Fruit fly (Drosophila melanogaster) whole organism, embryonic: ENCODE results near the gene CG15027.
A peak's percentile ranks its signal among the peaks of the same experiment; 100 is the strongest.

Experiments used
- Adf1 ChIP-seq: fragments of 200-800 bp; sonication (Bioruptor generic); IDR thresholded peaks from 2 replicates; pipeline ENCODE4 v1.3.6; 2022; ENCODE audit warnings: missing biosample characterization, missing genetic modification characterization
- Bteb2 ChIP-seq: fragments of 200-800 bp; sonication (Bioruptor generic); optimal IDR thresholded peaks from 2 replicates; lab custom pipeline; 2016; ENCODE audit warnings: missing biosample characterization, missing genetic modification characterization
- CG10321 ChIP-seq: fragments of 200-800 bp; sonication (Bioruptor generic); IDR thresholded peaks from 2 replicates; pipeline ENCODE4 v1.3.6; 2022; ENCODE audit warnings: missing biosample characterization, missing genetic modification characterization
- CG12071 ChIP-seq: fragments of 200-800 bp; sonication (Bioruptor generic); optimal IDR thresholded peaks from 3 replicates; lab custom pipeline; 2018; ENCODE audit warnings: missing biosample characterization, mild to moderate bottlenecking, missing genetic modification characterization
- CG1233 ChIP-seq: fragments of 200-800 bp; sonication (Bioruptor generic); optimal IDR thresholded peaks from 4 replicates; lab custom pipeline; 2018; ENCODE audit warnings: missing biosample characterization, mild to moderate bottlenecking, missing genetic modification characterization
- CG14441 ChIP-seq: fragments of 200-800 bp; sonication (Bioruptor generic); IDR thresholded peaks from 2 replicates; pipeline ENCODE4 v1.3.6; 2022; ENCODE audit warnings: missing biosample characterization, missing genetic modification characterization
- CG16779 ChIP-seq: fragments of 200-800 bp; sonication (Bioruptor generic); IDR thresholded peaks from 2 replicates; pipeline ENCODE4 v1.3.6; 2022; ENCODE audit warnings: missing biosample characterization, missing genetic modification characterization
- CG16815 ChIP-seq: fragments of 200-800 bp; sonication (Bioruptor generic); optimal IDR thresholded peaks from 3 replicates; lab custom pipeline; 2017; ENCODE audit warnings: missing biosample characterization, mild to moderate bottlenecking, missing genetic modification characterization
- CG17385 ChIP-seq: fragments of 200-800 bp; sonication (Bioruptor generic); optimal IDR thresholded peaks from 3 replicates; lab custom pipeline; 2018; ENCODE audit warnings: missing biosample characterization, mild to moderate bottlenecking, missing genetic modification characterization
- CG1792 ChIP-seq: fragments of 200-800 bp; sonication (Bioruptor generic); optimal IDR thresholded peaks from 2 replicates; lab custom pipeline; 2016; ENCODE audit warnings: missing biosample characterization, missing genetic modification characterization
- CG2199 ChIP-seq: fragments of 200-800 bp; sonication (Bioruptor generic); IDR thresholded peaks from 3 replicates; pipeline ENCODE4 v1.3.6; 2022; ENCODE audit warnings: missing biosample characterization, missing genetic modification characterization
- CG2712 ChIP-seq: fragments of 200-800 bp; optimal IDR thresholded peaks from 3 replicates; lab custom pipeline; 2019; ENCODE audit warnings: missing biosample characterization, mild to moderate bottlenecking, missing genetic modification characterization, moderate library complexity
- CG4404 ChIP-seq: fragments of 200-800 bp; sonication (Bioruptor generic); IDR thresholded peaks from 2 replicates; pipeline ENCODE4 v1.3.6; 2022; ENCODE audit warnings: missing biosample characterization, missing genetic modification characterization
- CG7786 ChIP-seq: fragments of 200-800 bp; sonication (Bioruptor generic); optimal IDR thresholded peaks from 2 replicates; lab custom pipeline; 2016; ENCODE audit warnings: missing biosample characterization, missing genetic modification characterization
- CG8281 ChIP-seq: fragments of 200-800 bp; sonication (Bioruptor generic); optimal IDR thresholded peaks from 2 replicates; lab custom pipeline; 2018; ENCODE audit warnings: missing biosample characterization, mild to moderate bottlenecking, missing genetic modification characterization, moderate library complexity
- Doc2 ChIP-seq: fragments of 200-800 bp; sonication (Bioruptor generic); IDR thresholded peaks from 2 replicates; pipeline ENCODE4 v1.3.6; 2022; ENCODE audit warnings: missing biosample characterization, missing genetic modification characterization
- Doc3 ChIP-seq: fragments of 200-800 bp; sonication (Bioruptor generic); IDR thresholded peaks from 3 replicates; pipeline ENCODE4 v1.3.6; 2022; ENCODE audit warnings: missing biosample characterization, missing genetic modification characterization; ENCODE audit not compliant: partially characterized antibody
- E2f2 ChIP-seq: fragments of 200-800 bp; sonication (Bioruptor generic); IDR thresholded peaks from 2 replicates; pipeline ENCODE4 v1.3.6; 2022; ENCODE audit warnings: missing biosample characterization, missing genetic modification characterization
- ERR ChIP-seq: fragments of 200-800 bp; sonication (Bioruptor generic); optimal IDR thresholded peaks from 2 replicates; lab custom pipeline; 2016; ENCODE audit warnings: missing biosample characterization, missing genetic modification characterization
- Fer2 ChIP-seq: fragments of 200-800 bp; sonication (Bioruptor generic); optimal IDR thresholded peaks from 2 replicates; lab custom pipeline; 2018; ENCODE audit warnings: missing biosample characterization, mild to moderate bottlenecking, missing genetic modification characterization, moderate library complexity
- Gsc ChIP-seq: fragments of 200-800 bp; sonication (Bioruptor generic); IDR thresholded peaks from 2 replicates; pipeline ENCODE4 v1.3.6; 2022; ENCODE audit warnings: missing biosample characterization, missing genetic modification characterization
- Gug ChIP-seq: fragments of 200-800 bp; sonication (Bioruptor generic); IDR thresholded peaks from 4 replicates; pipeline ENCODE4 v1.3.6; 2022; ENCODE audit warnings: missing biosample characterization, missing genetic modification characterization
- Hr78 ChIP-seq, 2 experiments: fragments of 200-800 bp in 1 of 2; fragments of >200 bp in 1 of 2; sonication (Bioruptor generic) in 1 of 2; optimal IDR thresholded peaks; 2 replicates each; lab custom pipeline; 2017 to 2019; ENCODE audit warnings: missing biosample characterization in 2 of 2, missing genetic modification characterization in 2 of 2, mild to moderate bottlenecking in 1 of 2, moderate library complexity in 1 of 2
- Mes4 ChIP-seq: fragments of 200-800 bp; sonication (Bioruptor generic); optimal IDR thresholded peaks from 2 replicates; lab custom pipeline; 2016; ENCODE audit warnings: missing biosample characterization, missing genetic modification characterization
- Nf-YA ChIP-seq: fragments of 200-800 bp; sonication (Bioruptor generic); IDR thresholded peaks from 2 replicates; pipeline ENCODE4 v1.3.6; 2022; ENCODE audit warnings: missing biosample characterization, missing genetic modification characterization
- Rx ChIP-seq: fragments of 200-800 bp; sonication (Bioruptor generic); IDR thresholded peaks from 2 replicates; pipeline ENCODE4 v1.3.6; 2022; ENCODE audit warnings: missing biosample characterization, missing genetic modification characterization
- TFAM ChIP-seq: fragments of 200-800 bp; sonication (Bioruptor generic); optimal IDR thresholded peaks from 2 replicates; lab custom pipeline; 2017; ENCODE audit warnings: missing biosample characterization, missing genetic modification characterization, inconsistent platforms
- Vsx1 ChIP-seq: fragments of 200-800 bp; sonication (Bioruptor generic); optimal IDR thresholded peaks from 2 replicates; lab custom pipeline; 2017; ENCODE audit warnings: missing biosample characterization, mild to moderate bottlenecking, missing genetic modification characterization, missing genetic modification reagents
- az2 ChIP-seq: fragments of 200-800 bp; sonication (Bioruptor generic); optimal IDR thresholded peaks from 3 replicates; lab custom pipeline; 2016; ENCODE audit warnings: missing biosample characterization, missing genetic modification characterization
- btn ChIP-seq: fragments of 200-800 bp; sonication (Bioruptor generic); optimal IDR thresholded peaks from 2 replicates; lab custom pipeline; 2016; ENCODE audit warnings: missing biosample characterization, missing genetic modification characterization
- cas ChIP-seq: fragments of 200-800 bp; sonication (Bioruptor generic); IDR thresholded peaks from 2 replicates; pipeline ENCODE4 v1.3.6; 2022; ENCODE audit warnings: missing biosample characterization, missing genetic modification characterization
- chif ChIP-seq, 2 experiments: fragments of 200-800 bp; sonication (Bioruptor generic); optimal IDR thresholded peaks; 3 replicates each; lab custom pipeline; 2016; ENCODE audit warnings: missing biosample characterization in 2 of 2, missing genetic modification characterization in 2 of 2
- chm ChIP-seq: fragments of 200-800 bp; sonication (Bioruptor generic); IDR thresholded peaks from 2 replicates; pipeline ENCODE4 v1.3.6; 2022; ENCODE audit warnings: missing biosample characterization, missing genetic modification characterization
- corto ChIP-seq: fragments of 200-800 bp; sonication (Bioruptor generic); optimal IDR thresholded peaks from 2 replicates; lab custom pipeline; 2016; ENCODE audit warnings: missing biosample characterization, mild to moderate bottlenecking, missing genetic modification characterization, moderate library complexity
- disco-r ChIP-seq: fragments of 200-800 bp; sonication (Bioruptor generic); optimal IDR thresholded peaks from 2 replicates; lab custom pipeline; 2016; ENCODE audit warnings: missing biosample characterization, missing genetic modification characterization
- ems ChIP-seq: fragments of 200-800 bp; sonication (Bioruptor generic); optimal IDR thresholded peaks from 3 replicates; lab custom pipeline; 2016; ENCODE audit warnings: missing biosample characterization, missing genetic modification characterization
- fd102C ChIP-seq: fragments of 200-800 bp; sonication (Bioruptor generic); optimal IDR thresholded peaks from 2 replicates; lab custom pipeline; 2018; ENCODE audit warnings: missing biosample characterization, mild to moderate bottlenecking, missing genetic modification characterization, moderate library complexity
- lov ChIP-seq, 2 experiments: fragments of 200-800 bp in 1 of 2; fragments of >200 bp in 1 of 2; sonication (Bioruptor generic) in 1 of 2; IDR thresholded peaks in 1 of 2; optimal IDR thresholded peaks in 1 of 2; 2 replicates in 1 of 2; 3 replicates in 1 of 2; pipeline versions ENCODE4 v1.3.6 to Lab custom; 2017 to 2022; ENCODE audit warnings: missing biosample characterization in 1 of 2, missing genetic modification characterization in 1 of 2
- mld ChIP-seq: fragments of 200-800 bp; sonication (Bioruptor generic); IDR thresholded peaks from 3 replicates; pipeline ENCODE4 v1.3.6; 2022; ENCODE audit warnings: missing biosample characterization, missing genetic modification characterization; ENCODE audit not compliant: partially characterized antibody
- nmo ChIP-seq: fragments of 200-800 bp; sonication (Bioruptor generic); optimal IDR thresholded peaks from 2 replicates; lab custom pipeline; 2018; ENCODE audit warnings: missing biosample characterization, mild to moderate bottlenecking, missing genetic modification characterization, moderate library complexity
- salm ChIP-seq: fragments of 200-800 bp; sonication (Bioruptor generic); optimal IDR thresholded peaks from 2 replicates; lab custom pipeline; 2018; ENCODE audit warnings: missing biosample characterization, mild to moderate bottlenecking, missing genetic modification characterization
- sna ChIP-seq: fragments of 200-800 bp; sonication (Bioruptor generic); IDR thresholded peaks from 2 replicates; pipeline ENCODE4 v1.3.6; 2022; ENCODE audit warnings: missing biosample characterization, missing genetic modification characterization; ENCODE audit not compliant: partially characterized antibody
- trem ChIP-seq: fragments of 200-800 bp; optimal IDR thresholded peaks from 3 replicates; lab custom pipeline; 2019; ENCODE audit warnings: missing biosample characterization, mild to moderate bottlenecking, missing genetic modification characterization, moderate library complexity

Gene CG15027

DNA sequence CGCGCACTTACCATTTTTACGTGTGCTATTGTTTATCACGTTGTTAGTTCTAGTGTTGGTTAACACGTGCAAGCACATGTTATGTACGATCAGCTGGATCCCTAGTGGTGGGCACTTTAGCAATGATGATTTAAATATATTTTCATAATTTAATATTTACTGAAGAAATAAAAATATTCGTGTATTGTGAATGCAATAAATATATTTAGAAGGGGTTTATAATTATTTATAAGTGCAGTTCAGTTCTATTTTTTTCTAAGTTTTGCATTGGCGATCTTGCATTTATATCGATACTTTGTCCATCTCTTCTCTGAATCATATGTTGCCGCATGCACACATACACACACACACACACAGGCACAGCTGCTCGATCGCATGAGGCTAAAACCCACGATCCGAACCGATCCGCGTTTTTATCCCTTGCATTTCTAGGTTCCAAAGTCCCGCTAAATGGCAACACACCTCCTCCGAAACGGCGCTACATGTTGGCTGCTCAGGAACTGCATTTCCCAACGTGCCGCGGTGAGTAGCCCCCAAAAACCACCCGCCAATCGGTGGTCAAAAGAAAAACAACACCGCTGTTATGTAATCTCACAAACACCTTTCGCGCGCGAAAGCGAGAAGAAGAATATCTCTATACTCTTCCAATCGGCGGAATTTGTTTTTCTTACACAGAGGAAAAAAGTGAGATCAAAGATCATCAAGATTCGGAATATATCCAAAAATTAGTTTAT lies at the start of gene CG15027, which contains the start of gene Dbct (continued):
- TF ChIP-seq chm (GFP tag; lab: Robert Waterston, UW): no peak
- TF ChIP-seq sna: peak; percentile 80
- no peak for TF ChIP-seq disco-r (GFP tag; lab: Kevin White, UChicago)
- peak; percentile 73; the same call in 2 of the 3 replicates for TF ChIP-seq Doc3 (GFP tag; lab: Robert Waterston, UW)
- TF ChIP-seq CG14441 (GFP tag; lab: Robert Waterston, UW): peak; percentile 67
- peak; percentile 18; the same call in 1 of the 2 replicates for TF ChIP-seq Nf-YA (GFP tag; lab: Robert Waterston, UW)
- no peak for TF ChIP-seq CG16779
- TF ChIP-seq Adf1 (GFP tag; lab: Robert Waterston, UW): peak; percentile 29; the same call in 1 of the 2 replicates
- TF ChIP-seq CG1233: peak; percentile 58
- TF ChIP-seq Doc2 (GFP tag; lab: Robert Waterston, UW): no peak
- peak; percentile 44 for TF ChIP-seq az2 (GFP tag; lab: Kevin White, UChicago)
- no peak for TF ChIP-seq Gsc (GFP tag; lab: Robert Waterston, UW)
- TF ChIP-seq Rx (GFP tag; lab: Robert Waterston, UW): no peak; the same call in 1 of the 2 replicates
- TF ChIP-seq Vsx1 (GFP tag; lab: Kevin White, UChicago): no peak
- TF ChIP-seq CG2712 (tag; lab: Kevin White, UChicago): peak; percentile 76
- no peak for TF ChIP-seq btn
- no peak for TF ChIP-seq CG1792 (GFP tag; lab: Kevin White, UChicago)
- no peak for TF ChIP-seq ERR (GFP tag; lab: Kevin White, UChicago)
- TF ChIP-seq CG8281 (tag; lab: Kevin White, UChicago): peak; percentile 30
- TF ChIP-seq fd102C (GFP tag; lab: Kevin White, UChicago): no peak
- TF ChIP-seq Bteb2 (GFP tag; lab: Kevin White, UChicago): no peak
- TF ChIP-seq lov (optimal IDR thresholded peaks at IDR 0.05; lab: Kevin White, UChicago): no peak
- no peak for TF ChIP-seq lov (GFP tag; IDR thresholded peaks at IDR 0.05; lab: Robert Waterston, UW)
- no peak for TF ChIP-seq CG10321
- TF ChIP-seq E2f2 (GFP tag; lab: Robert Waterston, UW): peak; percentile 22; the same call in 1 of the 2 replicates
- peak; percentile 39 for TF ChIP-seq CG17385
- no peak for TF ChIP-seq Mes4 (GFP tag; lab: Kevin White, UChicago)
- TF ChIP-seq CG2199 (GFP tag; lab: Robert Waterston, UW): 0 out of 3 replicates have a peak, but pooled peaks have one; percentile 37
- peak; percentile 59 for TF ChIP-seq CG4404 (GFP tag; lab: Robert Waterston, UW)
- no peak for TF ChIP-seq cas
- no peak for TF ChIP-seq ems
- TF ChIP-seq nmo (GFP tag; lab: Kevin White, UChicago): peak; percentile 78
- TF ChIP-seq chif (GFP tag; optimal IDR thresholded peaks at IDR 0.05; lab: Kevin White, UChicago): peak in 1 of 2 experiments; percentile 5
- peak; percentile 51 for TF ChIP-seq CG16815 (GFP tag; lab: Kevin White, UChicago)
- no peak for TF ChIP-seq CG12071 (GFP tag; lab: Kevin White, UChicago)
- no peak for TF ChIP-seq Hr78 (GFP tag; optimal IDR thresholded peaks at IDR 0.05; lab: Kevin White, UChicago)
- TF ChIP-seq Fer2 (tag; lab: Kevin White, UChicago): peak; percentile 42
- no peak for TF ChIP-seq TFAM (GFP tag; lab: Kevin White, UChicago)
- TF ChIP-seq corto (GFP tag; lab: Kevin White, UChicago): peak; percentile 55
- 0 out of 4 replicates have a peak, but pooled peaks have one; percentile 43 for TF ChIP-seq Gug (GFP tag; lab: Robert Waterston, UW)
- 0 out of 3 replicates have a peak, but pooled peaks have one; percentile 49 for TF ChIP-seq mld (GFP tag; lab: Robert Waterston, UW)
- TF ChIP-seq salm (tag; lab: Kevin White, UChicago): no peak
- TF ChIP-seq CG7786 (GFP tag; lab: Kevin White, UChicago): no peak
- peak; percentile 76 for TF ChIP-seq trem (tag; lab: Kevin White, UChicago)
